Worm (Caenorhabditis elegans): Measurements from ENCODE around the gene F32H5.1.

The F32H5.1 gene

ce11 chrV:13351773-13352172, 6.1 kb downstream of the F32H5.1 start (continued):
- TF ChIP-seq rcor-1 (GFP tag; IDR thresholded peaks at IDR 0.05), result no peak
- no peak for TF ChIP-seq ztf-6 (GFP tag; IDR thresholded peaks at IDR 0.05)
- no peak for TF ChIP-seq madf-6 (GFP tag; IDR thresholded peaks at IDR 0.05)

- TF ChIP-seq ZK185.1 (tag; optimal IDR thresholded peaks at IDR 0.05; ENCODE audit: poor library complexity, severe bottlenecking), result no peak
- TF ChIP-seq mes-4 (tag; optimal IDR thresholded peaks at IDR 0.05), result no peak
- no peak for TF ChIP-seq dpff-1 (tag; optimal IDR thresholded peaks at IDR 0.05)
- no peak for TF ChIP-seq D2030.7 (GFP tag; IDR thresholded peaks at IDR 0.05)
- no peak for TF ChIP-seq fkh-3 (tag; optimal IDR thresholded peaks at IDR 0.05)
- no peak for TF ChIP-seq Y53G8AR.9 (GFP tag; conservative IDR thresholded peaks at IDR 0.05)
- TF ChIP-seq zim-3 (tag; optimal IDR thresholded peaks at IDR 0.05), result no peak
- TF ChIP-seq F39B2.1 (GFP tag; IDR thresholded peaks at IDR 0.05), result no peak
- no peak for TF ChIP-seq aptf-3 (GFP tag; IDR thresholded peaks at IDR 0.05)
These were observed 7.5 kb downstream of the F32H5.1 start for ce11 chrV:13350302-13350701.

- TF ChIP-seq attf-3 (GFP tag; conservative IDR thresholded peaks at IDR 0.05) (no peak), rec-8 (tag; optimal IDR thresholded peaks at IDR 0.05) (no peak), repo-1 (tag; optimal IDR thresholded peaks at IDR 0.05) (no peak), ztf-18 (tag; optimal IDR thresholded peaks at IDR 0.05) (no peak), tbx-9 (tag; optimal IDR thresholded peaks at IDR 0.05; ENCODE audit: borderline replicate concordance) (no peak), ccch-3 (GFP tag; optimal IDR thresholded peaks at IDR 0.05) (no peak), hsf-1 (GFP tag; IDR thresholded peaks at IDR 0.05) (no peak)
These were observed 11.9 kb downstream of the F32H5.1 start, which contains the start of gene twk-43 for ce11 chrV:13345867-13346328. TSS of gene twk-43 (plus strand) at chrV:13346278.

ce11 chrV:13342235-13342634, 15.6 kb downstream of the F32H5.1 start:
- TF ChIP-seq him-1 (tag; optimal IDR thresholded peaks at IDR 0.05) (no peak), lsy-27 (tag; optimal IDR thresholded peaks at IDR 0.05; ENCODE audit: borderline replicate concordance, insufficient read depth) (no peak), K11D2.4 (GFP tag; IDR thresholded peaks at IDR 0.05) (no peak), ztf-22 (GFP tag; optimal IDR thresholded peaks at IDR 0.05) (no peak), ztf-3 (GFP tag; optimal IDR thresholded peaks at IDR 0.05) (no peak), mxl-1 (tag; optimal IDR thresholded peaks at IDR 0.05) (no peak), lin-40 (tag; optimal IDR thresholded peaks at IDR 0.05) (no peak), attf-3 (GFP tag; conservative IDR thresholded peaks at IDR 0.05) (no peak)

ce11 chrV:13339633-13340290, 18.1 kb downstream of the F32H5.1 start, which contains the start of the genes str-4 and lgc-48:
TSS of gene str-4 (minus strand) at chrV:13339733.
TSS of gene lgc-48 (plus strand) at chrV:13340240.
- TF ChIP-seq F39B2.1 (GFP tag; IDR thresholded peaks at IDR 0.05) (no peak), chd-7 (tag; optimal IDR thresholded peaks at IDR 0.05) (no peak), bed-2 (GFP tag; IDR thresholded peaks at IDR 0.05) (no peak), ama-1 (optimal IDR thresholded peaks at IDR 0.05) (no peak), ama-1 (GFP tag; optimal IDR thresholded peaks at IDR 0.05) (no peak), pha-4 (tag; optimal IDR thresholded peaks at IDR 0.05) (no peak), D2030.7 (GFP tag; IDR thresholded peaks at IDR 0.05) (no peak), egl-44 (GFP tag; IDR thresholded peaks at IDR 0.05) (no peak), dpff-1 (tag; optimal IDR thresholded peaks at IDR 0.05) (no peak), nfya-1 (tag; optimal IDR thresholded peaks at IDR 0.05; ENCODE audit: borderline replicate concordance, insufficient read depth) (no peak), Y53F4B.3 (GFP tag; IDR thresholded peaks at IDR 0.05) (no peak), unc-62 (GFP tag; optimal IDR thresholded peaks at IDR 0.05) (no peak), F22D6.2 (tag; optimal IDR thresholded peaks at IDR 0.05) (no peak), madf-8 (GFP tag; conservative IDR thresholded peaks at IDR 0.05) (no peak), rec-8 (tag; optimal IDR thresholded peaks at IDR 0.05) (no peak)
